Fruit fly (Drosophila melanogaster) ovary, adult (tissue): ENCODE data around the gene CG31266.

ENCODE experiments used
- CG17801 ChIP-seq: fragments of 200-800 bp; optimal IDR thresholded peaks from 2 replicates; lab custom pipeline; 2019; ENCODE audit warnings: missing biosample characterization, mild to moderate bottlenecking, missing genetic modification characterization, moderate library complexity; ENCODE audit not compliant: partially characterized antibody

CG31266 gene

dm6 chr3R:17132098-17132712 lies at the start of gene CG31266, which contains the start of gene CG4053:
CG31266 (plus strand) TSS chr3R:17132662.
CG4053 (minus strand) TSS chr3R:17132198.
- TF ChIP-seq CG17801 (GFP tag; lab: Kevin White, UChicago) = no peak

dm6 chr3R:17085029-17085807 lies 47.2 kb upstream of the CG31266 start, which contains the start of gene GckIII:
GckIII (plus strand) TSS chr3R:17085513.
- TF ChIP-seq CG17801 (GFP tag; lab: Kevin White, UChicago) = no peak

dm6 chr3R:17087977-17088618 lies 44.4 kb upstream of the CG31266 start, which contains the start of gene cal1:
cal1 (plus strand) TSS chr3R:17088280.
- TF ChIP-seq CG17801 (GFP tag; lab: Kevin White, UChicago) = no peak

- TF ChIP-seq CG17801 (GFP tag; lab: Kevin White, UChicago) = no peak
These were observed 23.6 kb upstream of the CG31266 start for dm6 chr3R:17108881-17109280.

- no peak for TF ChIP-seq CG17801 (GFP tag; lab: Kevin White, UChicago)
These were observed 21.4 kb upstream of the CG31266 start for dm6 chr3R:17110880-17111726.

dm6 chr3R:17115668-17116067 lies 16.8 kb upstream of the CG31266 start:
- no peak for TF ChIP-seq CG17801 (GFP tag; lab: Kevin White, UChicago)

dm6 chr3R:17116231-17116630 lies 16.2 kb upstream of the CG31266 start:
- TF ChIP-seq CG17801 (GFP tag; lab: Kevin White, UChicago) = no peak

- no peak for TF ChIP-seq CG17801 (GFP tag; lab: Kevin White, UChicago)
These were observed 14.7 kb upstream of the CG31266 start for dm6 chr3R:17117607-17118327.

dm6 chr3R:17118917-17119378 lies 13.5 kb upstream of the CG31266 start:
- peak; percentile 56 for TF ChIP-seq CG17801 (GFP tag; lab: Kevin White, UChicago)

dm6 chr3R:17120165-17120564 lies 12.3 kb upstream of the CG31266 start, which contains the start of gene CG34278:
CG34278 (plus strand) TSS chr3R:17120465.
- no peak for TF ChIP-seq CG17801 (GFP tag; lab: Kevin White, UChicago)

dm6 chr3R:17121277-17121676 lies 11.2 kb upstream of the CG31266 start, which contains the start of gene CG42779:
CG42779 (plus strand) TSS chr3R:17121577.
- no peak for TF ChIP-seq CG17801 (GFP tag; lab: Kevin White, UChicago)

dm6 chr3R:17122796-17123504 lies 9.5 kb upstream of the CG31266 start:
- no peak for TF ChIP-seq CG17801 (GFP tag; lab: Kevin White, UChicago)

dm6 chr3R:17124177-17124576 lies 8.3 kb upstream of the CG31266 start, which contains the start of gene CG45079:
CG45079 (plus strand) TSS chr3R:17124477.
- no peak for TF ChIP-seq CG17801 (GFP tag; lab: Kevin White, UChicago)
